Worm (Caenorhabditis elegans): ENCODE results near the gene F54D1.1.

DNA sequence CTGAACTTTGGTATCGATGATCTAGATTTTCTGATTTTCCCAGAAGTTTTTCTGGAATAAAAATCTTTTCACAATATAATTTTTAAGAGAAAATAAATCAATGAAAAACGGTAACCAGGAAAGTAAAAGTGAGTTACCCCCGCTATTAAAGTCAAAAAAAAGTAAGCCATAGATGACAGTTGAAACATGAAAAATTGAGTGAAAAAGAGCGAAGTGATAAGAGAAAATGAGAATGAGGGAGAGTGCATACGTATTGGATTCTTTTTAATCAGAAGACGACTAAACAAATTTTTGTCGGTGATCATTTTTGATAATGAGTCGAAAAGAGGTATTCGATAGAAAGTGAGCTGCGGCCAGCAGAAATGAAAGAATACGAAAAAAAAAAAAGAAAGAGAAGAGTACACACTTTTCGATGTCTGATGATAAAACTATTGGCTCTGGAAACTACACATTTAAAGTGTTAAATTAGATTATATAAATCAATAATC, 2.1 kb upstream of the F54D1.1 start, which contains the start of gene gtl-1:
- TF ChIP-seq nhr-11 (tag; optimal IDR thresholded peaks at IDR 0.05) (no peak), ceh-28 (tag; optimal IDR thresholded peaks at IDR 0.05) (no peak), fkh-10 (GFP tag; optimal IDR thresholded peaks at IDR 0.05) (no peak)

All from whole organism, L4 larva.